Fruit fly (Drosophila melanogaster): ENCODE measurements around the gene ctp.

The ctp gene

dm6 chrX:4684444-4684924 is 3.1 kb upstream of the ctp start (continued):
- peak; percentile 85 for TF ChIP-seq crol (GFP tag; IDR thresholded peaks at IDR 0.05)
- peak; percentile 49 for TF ChIP-seq Atf-2 (GFP tag; optimal IDR thresholded peaks at IDR 0.05)
- peak; percentile 80 for TF ChIP-seq inv (GFP tag; IDR thresholded peaks at IDR 0.05; ENCODE audit: partially characterized antibody)
- no peak for TF ChIP-seq Dfd (GFP tag; optimal IDR thresholded peaks at IDR 0.05)
- peak; percentile 68 for TF ChIP-seq CG30431 (GFP tag; optimal IDR thresholded peaks at IDR 0.05)
- peak; percentile 41 for TF ChIP-seq CG2875 (GFP tag; optimal IDR thresholded peaks at IDR 0.05)
- no peak for TF ChIP-seq CG7745 (tag; optimal IDR thresholded peaks at IDR 0.05)
- peak; percentile 74 for TF ChIP-seq nmo (GFP tag; optimal IDR thresholded peaks at IDR 0.05)
- TF ChIP-seq Doc2 (GFP tag; IDR thresholded peaks at IDR 0.05) = peak; percentile 37; the same call in 1 of the 2 replicates
- TF ChIP-seq CG15073 (GFP tag; optimal IDR thresholded peaks at IDR 0.05) = no peak
- peak; percentile 76 for TF ChIP-seq Sin3A (optimal IDR thresholded peaks at IDR 0.05)
- TF ChIP-seq Asciz (GFP tag; optimal IDR thresholded peaks at IDR 0.05) = peak; percentile 86
- TF ChIP-seq Six4 (GFP tag; optimal IDR thresholded peaks at IDR 0.05) = peak; percentile 62
- TF ChIP-seq sens-2 (GFP tag; IDR thresholded peaks at IDR 0.05) = peak; percentile 88
- peak; percentile 37; the same call in 1 of the 2 replicates for TF ChIP-seq ro (GFP tag; IDR thresholded peaks at IDR 0.05)
- peak; percentile 90 for TF ChIP-seq twi (tag; optimal IDR thresholded peaks at IDR 0.05)
- peak; percentile 47 for TF ChIP-seq wek (GFP tag; optimal IDR thresholded peaks at IDR 0.05)
- peak; percentile 85 for TF ChIP-seq mirr (GFP tag; optimal IDR thresholded peaks at IDR 0.05)
- no peak for TF ChIP-seq CG33557 (GFP tag; optimal IDR thresholded peaks at IDR 0.05)
- TF ChIP-seq Ptx1 (GFP tag; IDR thresholded peaks at IDR 0.05) = peak; percentile 90
- TF ChIP-seq CG4424 (GFP tag; optimal IDR thresholded peaks at IDR 0.05) = peak; percentile 64
- peak; percentile 97 for TF ChIP-seq CG2116 (GFP tag; optimal IDR thresholded peaks at IDR 0.05)
- peak; percentile 78; the same call in 2 of the 3 replicates for TF ChIP-seq Opbp (GFP tag; IDR thresholded peaks at IDR 0.05; ENCODE audit: partially characterized antibody)
- TF ChIP-seq Max (GFP tag; optimal IDR thresholded peaks at IDR 0.05) = peak; percentile 39
- TF ChIP-seq CG6175 (GFP tag; IDR thresholded peaks at IDR 0.05) = peak; percentile 87
- peak; percentile 89 for TF ChIP-seq Ets97D (GFP tag; optimal IDR thresholded peaks at IDR 0.05)
- peak; percentile 90 for TF ChIP-seq sug (tag; optimal IDR thresholded peaks at IDR 0.05)
- peak; percentile 65 for TF ChIP-seq CG7556 (GFP tag; optimal IDR thresholded peaks at IDR 0.05)
- peak; percentile 86 for TF ChIP-seq CG1603 (tag; optimal IDR thresholded peaks at IDR 0.05)
- TF ChIP-seq Chrac-16 (GFP tag; optimal IDR thresholded peaks at IDR 0.05) = peak; percentile 80
- TF ChIP-seq gsb (GFP tag; IDR thresholded peaks at IDR 0.05) = peak; percentile 85
- TF ChIP-seq CkIIα-i1 (GFP tag; IDR thresholded peaks at IDR 0.05) = no peak
- TF ChIP-seq CG11456 (GFP tag; IDR thresholded peaks at IDR 0.05) = peak; percentile 93
- peak; percentile 82 for TF ChIP-seq CG1647 (GFP tag; optimal IDR thresholded peaks at IDR 0.05)

- TF ChIP-seq lov (optimal IDR thresholded peaks at IDR 0.05) (no peak), lov (GFP tag; IDR thresholded peaks at IDR 0.05) (no peak), HmgZ (tag; optimal IDR thresholded peaks at IDR 0.05) (peak; percentile 36), CG1792 (GFP tag; optimal IDR thresholded peaks at IDR 0.05) (no peak), tio (GFP tag; optimal IDR thresholded peaks at IDR 0.05) (no peak), CG18011 (GFP tag; optimal IDR thresholded peaks at IDR 0.05) (no peak), CG9437 (GFP tag; optimal IDR thresholded peaks at IDR 0.05) (no peak), nerfin-1 (tag; optimal IDR thresholded peaks at IDR 0.05) (peak; percentile 2), Elba2 (GFP tag; optimal IDR thresholded peaks at IDR 0.05) (no peak), CG6791 (GFP tag; IDR thresholded peaks at IDR 0.05; ENCODE audit: partially characterized antibody) (0 out of 3 replicates have a peak, but pooled peaks have one; percentile 24), Usf (GFP tag; optimal IDR thresholded peaks at IDR 0.05) (no peak), org-1 (GFP tag; optimal IDR thresholded peaks at IDR 0.05) (no peak), ftz-f1 (GFP tag; optimal IDR thresholded peaks at IDR 0.05) (peak; percentile 55), Opbp (GFP tag; IDR thresholded peaks at IDR 0.05; ENCODE audit: partially characterized antibody) (no peak), pum (GFP tag; optimal IDR thresholded peaks at IDR 0.05) (no peak), sqz (GFP tag; optimal IDR thresholded peaks at IDR 0.05) (peak; percentile 25), Optix (GFP tag; IDR thresholded peaks at IDR 0.05) (no peak), CG17359 (tag; optimal IDR thresholded peaks at IDR 0.05) (no peak), unc-4 (GFP tag; IDR thresholded peaks at IDR 0.05; ENCODE audit: partially characterized antibody) (no peak), CG12155 (GFP tag; optimal IDR thresholded peaks at IDR 0.05) (no peak)
Measured at dm6 chrX:4686150-4686549, 1.4 kb upstream of the ctp start.
